Worm (Caenorhabditis elegans): ENCODE data around the gene R08C7.12.

The R08C7.12 gene

ce11 chrIV:4478612-4479011 lies 29.1 kb downstream of the R08C7.12 start:
- TF ChIP-seq egl-27 (tag; optimal IDR thresholded peaks at IDR 0.05) (no peak), lin-15B (tag; optimal IDR thresholded peaks at IDR 0.05) (no peak), ceh-28 (tag; optimal IDR thresholded peaks at IDR 0.05) (no peak), egl-5 (tag; optimal IDR thresholded peaks at IDR 0.05) (no peak), ceh-82 (tag; optimal IDR thresholded peaks at IDR 0.05) (no peak), pha-4 (tag; optimal IDR thresholded peaks at IDR 0.05) (peak; percentile 24), pqm-1 (tag; optimal IDR thresholded peaks at IDR 0.05) (peak; percentile 31), daf-12 (tag; optimal IDR thresholded peaks at IDR 0.05) (no peak), elt-3 (tag; optimal IDR thresholded peaks at IDR 0.05) (no peak), nhr-25 (tag; optimal IDR thresholded peaks at IDR 0.05) (no peak), skn-1 (tag; optimal IDR thresholded peaks at IDR 0.05) (no peak), nhr-43 (tag; optimal IDR thresholded peaks at IDR 0.05; ENCODE audit: poor library complexity, severe bottlenecking) (no peak), lin-39 (tag; optimal IDR thresholded peaks at IDR 0.05) (no peak), ceh-16 (tag; optimal IDR thresholded peaks at IDR 0.05) (no peak)

ce11 chrIV:4480027-4480426 lies 30.5 kb downstream of the R08C7.12 start, which contains the start of gene M01H9.10:
TSS of gene M01H9.10 (minus strand) at chrIV:4480127.
- TF ChIP-seq pqm-1 (tag; optimal IDR thresholded peaks at IDR 0.05) (no peak), nhr-28 (tag; optimal IDR thresholded peaks at IDR 0.05) (no peak), ceh-16 (tag; optimal IDR thresholded peaks at IDR 0.05) (no peak), nhr-67 (tag; optimal IDR thresholded peaks at IDR 0.05) (no peak), ama-1 (optimal IDR thresholded peaks at IDR 0.05) (no peak), nhr-43 (tag; optimal IDR thresholded peaks at IDR 0.05; ENCODE audit: poor library complexity, severe bottlenecking) (no peak), jun-1 (tag; optimal IDR thresholded peaks at IDR 0.05) (no peak), snpc-4 (tag; optimal IDR thresholded peaks at IDR 0.05) (no peak), lin-39 (tag; optimal IDR thresholded peaks at IDR 0.05) (no peak)

- TF ChIP-seq pqm-1 (tag; optimal IDR thresholded peaks at IDR 0.05) (peak; percentile 22), lin-39 (tag; optimal IDR thresholded peaks at IDR 0.05) (no peak), lsy-12 (tag; optimal IDR thresholded peaks at IDR 0.05) (no peak), unc-62 (GFP tag; optimal IDR thresholded peaks at IDR 0.05) (no peak), elt-2 (tag; optimal IDR thresholded peaks at IDR 0.05) (peak; percentile 59), nhr-43 (tag; optimal IDR thresholded peaks at IDR 0.05; ENCODE audit: poor library complexity, severe bottlenecking) (no peak), R02D3.7 (tag; optimal IDR thresholded peaks at IDR 0.05) (no peak)
Observed at ce11 chrIV:4481298-4481697, 31.8 kb downstream of the R08C7.12 start.

- no peak for TF ChIP-seq nfya-1 (tag; optimal IDR thresholded peaks at IDR 0.05; ENCODE audit: insufficient read depth)
- no peak for TF ChIP-seq R02D3.7 (tag; optimal IDR thresholded peaks at IDR 0.05)
- TF ChIP-seq nhr-67 (tag; optimal IDR thresholded peaks at IDR 0.05) = no peak
- no peak for TF ChIP-seq aly-2 (tag; optimal IDR thresholded peaks at IDR 0.05)
- TF ChIP-seq ceh-9 (tag; optimal IDR thresholded peaks at IDR 0.05) = no peak
- TF ChIP-seq eor-1 (tag; optimal IDR thresholded peaks at IDR 0.05) = no peak
- no peak for TF ChIP-seq ztf-4 (tag; optimal IDR thresholded peaks at IDR 0.05)
- TF ChIP-seq mdl-1 (tag; optimal IDR thresholded peaks at IDR 0.05) = no peak
- peak; percentile 97 for TF ChIP-seq elt-2 (tag; optimal IDR thresholded peaks at IDR 0.05)
- no peak for TF ChIP-seq unc-39 (tag; optimal IDR thresholded peaks at IDR 0.05)
- no peak for TF ChIP-seq fos-1 (tag; optimal IDR thresholded peaks at IDR 0.05)
- no peak for TF ChIP-seq egl-27 (tag; optimal IDR thresholded peaks at IDR 0.05)
- TF ChIP-seq jun-1 (tag; optimal IDR thresholded peaks at IDR 0.05) = peak; percentile 70
- TF ChIP-seq elt-3 (tag; optimal IDR thresholded peaks at IDR 0.05) = no peak
- no peak for TF ChIP-seq nhr-77 (tag; optimal IDR thresholded peaks at IDR 0.05)
- TF ChIP-seq nhr-28 (tag; optimal IDR thresholded peaks at IDR 0.05) = no peak
- TF ChIP-seq pqm-1 (tag; optimal IDR thresholded peaks at IDR 0.05) = peak; percentile 82
- no peak for TF ChIP-seq nhr-43 (tag; optimal IDR thresholded peaks at IDR 0.05; ENCODE audit: poor library complexity, severe bottlenecking)
- no peak for TF ChIP-seq daf-12 (tag; optimal IDR thresholded peaks at IDR 0.05)
- no peak for TF ChIP-seq ama-1 (optimal IDR thresholded peaks at IDR 0.05)
- TF ChIP-seq pha-4 (tag; optimal IDR thresholded peaks at IDR 0.05) = peak; percentile 55
- peak; percentile 60 for TF ChIP-seq ceh-28 (tag; optimal IDR thresholded peaks at IDR 0.05)
- TF ChIP-seq fkh-2 (tag; optimal IDR thresholded peaks at IDR 0.05) = no peak
- TF ChIP-seq tbx-2 (tag; optimal IDR thresholded peaks at IDR 0.05) = no peak
Observed at ce11 chrIV:4482531-4482930, 33.0 kb downstream of the R08C7.12 start, which contains the start of gene M01H9.4. TSS of gene M01H9.4 (minus strand) at chrIV:4482909.

ce11 chrIV:4484555-4484954 lies 35.0 kb downstream of the R08C7.12 start:
- TF ChIP-seq egl-5 (tag; optimal IDR thresholded peaks at IDR 0.05) (no peak), pqm-1 (tag; optimal IDR thresholded peaks at IDR 0.05) (peak; percentile 78), daf-12 (tag; optimal IDR thresholded peaks at IDR 0.05) (no peak), ztf-11 (tag; optimal IDR thresholded peaks at IDR 0.05) (no peak), skn-1 (tag; optimal IDR thresholded peaks at IDR 0.05) (no peak), nhr-25 (tag; optimal IDR thresholded peaks at IDR 0.05) (no peak), elt-2 (tag; optimal IDR thresholded peaks at IDR 0.05) (peak; percentile 73), nhr-23 (tag; optimal IDR thresholded peaks at IDR 0.05) (no peak), pha-4 (tag; optimal IDR thresholded peaks at IDR 0.05) (no peak)

Data from whole organism, L3 larva.